Worm (Caenorhabditis elegans) whole organism, L4 larva: ENCODE results near the gene K09F5.4.

Experiments used
- F10B5.3 ChIP-seq: sonication (generic microtip); optimal IDR thresholded peaks from 2 replicates; lab custom pipeline; 2016; ENCODE audit warnings: mild to moderate bottlenecking, missing genetic modification characterization, missing compliant biosample characterization
- F44E2.7 ChIP-seq: fragments of 200-800 bp; sonication (Bioruptor generic); IDR thresholded peaks from 2 replicates; pipeline ENCODE4 v2.1.2; 2022; ENCODE audit warnings: missing genetic modification characterization, missing compliant biosample characterization
- F49E8.2 ChIP-seq: sonication (generic microtip); optimal IDR thresholded peaks from 2 replicates; lab custom pipeline; 2016; ENCODE audit warnings: missing compliant biosample characterization, mild to moderate bottlenecking, missing genetic modification characterization, borderline replicate concordance
- Y105C5A.15 ChIP-seq: fragments of 200-800 bp; sonication (Bioruptor generic); IDR thresholded peaks from 2 replicates; pipeline ENCODE4 v1.3.6; 2022; ENCODE audit warnings: missing genetic modification characterization, missing compliant biosample characterization
- Y5F2A.4 ChIP-seq: fragments of 200-800 bp; sonication (Bioruptor generic); optimal IDR thresholded peaks from 2 replicates; lab custom pipeline; 2018; ENCODE audit warnings: mild to moderate bottlenecking, missing genetic modification characterization, missing compliant biosample characterization
- ZK337.2 ChIP-seq: fragments of 200-800 bp; sonication (Bioruptor generic); IDR thresholded peaks from 2 replicates; pipeline ENCODE4 v1.3.6; 2022; ENCODE audit warnings: missing genetic modification reagents, missing genetic modification characterization, missing compliant biosample characterization
- aha-1 ChIP-seq: fragments of 150-350 bp; peaks from one replicate; lab custom pipeline; 2014; ENCODE audit warnings: missing biosample characterization, missing genetic modification characterization
- aly-2 ChIP-seq: sonication (generic microtip); optimal IDR thresholded peaks from 2 replicates; lab custom pipeline; 2018; ENCODE audit warnings: missing biosample characterization, missing genetic modification characterization
- arid-1 ChIP-seq: fragments of 200-800 bp; sonication (Bioruptor generic); conservative IDR thresholded peaks from 2 replicates; pipeline ENCODE4 v1.3.6; 2022; ENCODE audit warnings: missing genetic modification reagents, missing genetic modification characterization, missing compliant biosample characterization
- ceh-20 ChIP-seq: fragments of 200-800 bp; sonication (Bioruptor generic); IDR thresholded peaks from 2 replicates; pipeline ENCODE4 v1.3.6; 2022; ENCODE audit warnings: missing genetic modification reagents, missing genetic modification characterization, missing compliant biosample characterization
- ceh-62 ChIP-seq: sonication (generic microtip); optimal IDR thresholded peaks from 2 replicates; lab custom pipeline; 2017; ENCODE audit warnings: missing biosample characterization, missing genetic modification characterization
- ceh-82 ChIP-seq: sonication (generic microtip); optimal IDR thresholded peaks from 2 replicates; lab custom pipeline; 2017; ENCODE audit warnings: missing biosample characterization, missing genetic modification characterization
- cey-2 ChIP-seq: sonication (generic microtip); optimal IDR thresholded peaks from 3 replicates; lab custom pipeline; 2017; ENCODE audit warnings: missing genetic modification characterization, mild to moderate bottlenecking, missing compliant biosample characterization, antibody characterized with exemption, borderline replicate concordance; ENCODE audit not compliant: insufficient read depth
- ctbp-1 ChIP-seq: fragments of 200-800 bp; sonication (Bioruptor generic); IDR thresholded peaks from 2 replicates; pipeline ENCODE4 v1.3.6; 2022; ENCODE audit warnings: missing genetic modification reagents, missing genetic modification characterization, missing compliant biosample characterization
- daf-16 ChIP-seq, 3 experiments: sonication (generic microtip); optimal IDR thresholded peaks; 2 replicates each; lab custom pipeline; 2016 to 2017; ENCODE audit warnings: missing genetic modification characterization in 3 of 3, missing genetic modification reagents in 3 of 3, mild to moderate bottlenecking in 2 of 3, missing compliant biosample characterization in 2 of 3, missing biosample characterization in 1 of 3, moderate library complexity in 1 of 3
- dmd-9 ChIP-seq: fragments of 200-800 bp; sonication (Bioruptor generic); IDR thresholded peaks from 2 replicates; pipeline ENCODE4 v1.3.6; 2022; ENCODE audit warnings: missing genetic modification reagents, missing genetic modification characterization, missing compliant biosample characterization
- duxl-1 ChIP-seq: sonication (generic microtip); optimal IDR thresholded peaks from 2 replicates; lab custom pipeline; 2016; ENCODE audit warnings: mild to moderate bottlenecking, missing genetic modification characterization, moderate library complexity, missing compliant biosample characterization; ENCODE audit not compliant: poor library complexity
- dve-1 ChIP-seq: sonication (generic microtip); optimal IDR thresholded peaks from 2 replicates; lab custom pipeline; 2017; ENCODE audit warnings: antibody characterized with exemption, mild to moderate bottlenecking, missing genetic modification characterization, missing compliant biosample characterization; ENCODE audit not compliant: insufficient read depth
- fos-1 ChIP-seq: fragments of 150-350 bp; optimal IDR thresholded peaks from 2 replicates; lab custom pipeline; 2014; ENCODE audit warnings: missing biosample characterization, missing genetic modification characterization
- gei-8 ChIP-seq: fragments of 200-800 bp; sonication (Bioruptor generic); optimal IDR thresholded peaks from 2 replicates; lab custom pipeline; 2018; ENCODE audit warnings: mild to moderate bottlenecking, missing genetic modification characterization, missing compliant biosample characterization
- hlh-11 ChIP-seq: fragments of 200-800 bp; sonication (Bioruptor generic); optimal IDR thresholded peaks from 2 replicates; lab custom pipeline; 2018; ENCODE audit warnings: mild to moderate bottlenecking, missing genetic modification characterization, missing compliant biosample characterization
- hlh-30 ChIP-seq: sonication (generic microtip); optimal IDR thresholded peaks from 2 replicates; lab custom pipeline; 2017; ENCODE audit warnings: antibody characterized with exemption, mild to moderate bottlenecking, missing genetic modification characterization, missing compliant biosample characterization; ENCODE audit not compliant: insufficient read depth
- jun-1 ChIP-seq: fragments of 150-350 bp; optimal IDR thresholded peaks from 2 replicates; lab custom pipeline; 2014; ENCODE audit warnings: missing biosample characterization, missing genetic modification reagents, missing genetic modification characterization
- lin-1 ChIP-seq: fragments of 200-800 bp; sonication (Bioruptor generic); IDR thresholded peaks from 2 replicates; pipeline ENCODE4 v1.3.6; 2022; ENCODE audit warnings: missing genetic modification reagents, missing genetic modification characterization, missing compliant biosample characterization
- lin-15B ChIP-seq: fragments of 150-350 bp; sonication (generic microtip); optimal IDR thresholded peaks from 3 replicates; lab custom pipeline; 2014; ENCODE audit warnings: missing biosample characterization, missing genetic modification characterization
- lin-38 ChIP-seq: fragments of 200-800 bp; sonication (Bioruptor generic); IDR thresholded peaks from 2 replicates; pipeline ENCODE4 v1.3.6; 2022; ENCODE audit warnings: missing genetic modification reagents, missing genetic modification characterization, missing compliant biosample characterization
- mdl-1 ChIP-seq, 2 experiments: fragments of 150-350 bp in 1 of 2; sonication (generic microtip) in 1 of 2; optimal IDR thresholded peaks; 2 replicates each; lab custom pipeline; 2014 to 2017; ENCODE audit warnings: missing biosample characterization in 2 of 2, missing genetic modification characterization in 2 of 2
- mxl-2 ChIP-seq: fragments of 200-800 bp; sonication (Bioruptor generic); conservative IDR thresholded peaks from 2 replicates; pipeline ENCODE4 v1.3.6; 2022; ENCODE audit warnings: missing genetic modification reagents, missing genetic modification characterization, missing compliant biosample characterization
- mxl-3 ChIP-seq: fragments of 200-800 bp; sonication (Bioruptor generic); optimal IDR thresholded peaks from 2 replicates; lab custom pipeline; 2018; ENCODE audit warnings: mild to moderate bottlenecking, missing genetic modification characterization, missing compliant biosample characterization
- nhr-11 ChIP-seq: fragments of 150-350 bp; optimal IDR thresholded peaks from 2 replicates; lab custom pipeline; 2014; ENCODE audit warnings: missing biosample characterization, missing genetic modification characterization
- nhr-237 ChIP-seq: sonication (generic microtip); optimal IDR thresholded peaks from 2 replicates; lab custom pipeline; 2017; ENCODE audit warnings: missing biosample characterization, missing genetic modification characterization
- nhr-42 ChIP-seq: fragments of 200-800 bp; sonication (Bioruptor generic); IDR thresholded peaks from 2 replicates; pipeline ENCODE4 v1.3.6; 2022; ENCODE audit warnings: missing genetic modification characterization, missing compliant biosample characterization
- nhr-48 ChIP-seq: sonication (generic microtip); optimal IDR thresholded peaks from 2 replicates; lab custom pipeline; 2016; ENCODE audit warnings: mild to moderate bottlenecking, missing genetic modification characterization, missing compliant biosample characterization
- nhr-77 ChIP-seq: fragments of 150-350 bp; optimal IDR thresholded peaks from 2 replicates; lab custom pipeline; 2014; ENCODE audit warnings: missing biosample characterization, missing genetic modification characterization
- rbr-2 ChIP-seq: sonication (generic microtip); optimal IDR thresholded peaks from 2 replicates; lab custom pipeline; 2016; ENCODE audit warnings: missing genotype, missing genetic modification characterization, missing compliant biosample characterization
- saeg-2 ChIP-seq: fragments of 200-800 bp; sonication (Bioruptor generic); IDR thresholded peaks from 2 replicates; pipeline ENCODE4 v1.3.6; 2022; ENCODE audit warnings: missing genetic modification reagents, missing genetic modification characterization, missing compliant biosample characterization
- set-16 ChIP-seq: fragments of 200-800 bp; sonication (Bioruptor generic); IDR thresholded peaks from 2 replicates; pipeline ENCODE4 v1.3.6; 2022; ENCODE audit warnings: missing genetic modification reagents, missing genetic modification characterization, missing compliant biosample characterization
- skn-1 ChIP-seq: fragments of 150-350 bp; optimal IDR thresholded peaks from 2 replicates; lab custom pipeline; 2014; ENCODE audit warnings: missing biosample characterization, missing genetic modification characterization
- tag-97 ChIP-seq: fragments of 200-800 bp; sonication (Bioruptor generic); IDR thresholded peaks from 2 replicates; pipeline ENCODE4 v1.3.6; 2022; ENCODE audit warnings: missing genetic modification characterization, missing compliant biosample characterization
- tra-1 ChIP-seq: fragments of 200-800 bp; sonication (Bioruptor generic); IDR thresholded peaks from 2 replicates; pipeline ENCODE4 v1.3.6; 2022; ENCODE audit warnings: missing genetic modification reagents, missing genetic modification characterization, missing compliant biosample characterization
- unc-130 ChIP-seq: sonication (generic microtip); optimal IDR thresholded peaks from 2 replicates; lab custom pipeline; 2016; ENCODE audit warnings: missing genetic modification reagents, missing genetic modification characterization, missing compliant biosample characterization
- unc-62 ChIP-seq, 3 experiments: fragments of 150-350 bp in 1 of 3; sonication (generic microtip); optimal IDR thresholded peaks in 2 of 3; peaks in 1 of 3; 1 replicate in 1 of 3; 2 replicates in 2 of 3; lab custom pipeline; 2014 to 2017; ENCODE audit warnings: missing biosample characterization in 3 of 3, missing genetic modification characterization in 3 of 3, missing genetic modification reagents in 3 of 3, missing genotype in 1 of 3
- zag-1 ChIP-seq: fragments of 150-350 bp; optimal IDR thresholded peaks from 2 replicates; lab custom pipeline; 2014; ENCODE audit warnings: missing biosample characterization, missing genetic modification characterization
- zfp-3 ChIP-seq: fragments of 200-800 bp; sonication (Bioruptor generic); conservative IDR thresholded peaks from 2 replicates; pipeline ENCODE4 v1.3.6; 2022; ENCODE audit warnings: missing genetic modification reagents, missing genetic modification characterization, missing compliant biosample characterization
- zip-2 ChIP-seq: fragments of 150-350 bp; optimal IDR thresholded peaks from 2 replicates; lab custom pipeline; 2014; ENCODE audit warnings: missing biosample characterization, missing genetic modification characterization
- ztf-11 ChIP-seq: fragments of 150-350 bp; optimal IDR thresholded peaks from 2 replicates; lab custom pipeline; 2014; ENCODE audit warnings: missing biosample characterization, missing genetic modification characterization
- ztf-7 ChIP-seq: fragments of 150-350 bp; optimal IDR thresholded peaks from 2 replicates; lab custom pipeline; 2014; ENCODE audit warnings: missing biosample characterization, missing genetic modification characterization

Gene K09F5.4

ce11 chrX:7661628-7662027, 48.9 kb downstream of the K09F5.4 start (continued):
- TF ChIP-seq lin-1 = no peak
- TF ChIP-seq F49E8.2 (tag; lab: Kevin White, UChicago) = no peak
- TF ChIP-seq dmd-9 (GFP tag; lab: Robert Waterston, UW) = no peak
- TF ChIP-seq nhr-11 = no peak
- TF ChIP-seq ceh-62 (tag; lab: Kevin White, UChicago) = no peak
- TF ChIP-seq daf-16 (GFP tag; optimal IDR thresholded peaks at IDR 0.05; lab: Kevin White, UChicago) = no peak
- peak; percentile 89 for TF ChIP-seq daf-16 (tag; optimal IDR thresholded peaks at IDR 0.05; lab: Kevin White, UChicago)
- no peak for TF ChIP-seq ceh-20 (GFP tag; lab: Robert Waterston, UW)
- TF ChIP-seq Y5F2A.4 (GFP tag; lab: Kevin White, UChicago) = no peak
- TF ChIP-seq tra-1 (GFP tag; lab: Robert Waterston, UW) = no peak
- no peak for TF ChIP-seq F44E2.7 (GFP tag; lab: Robert Waterston, UW)
- TF ChIP-seq Y105C5A.15 = no peak
- peak; percentile 36 for TF ChIP-seq mxl-3 (GFP tag; lab: Kevin White, UChicago)
- no peak for TF ChIP-seq ZK337.2 (GFP tag; lab: Robert Waterston, UW)
- no peak for TF ChIP-seq jun-1 (tag; lab: Kevin White, UChicago)
- no peak for TF ChIP-seq duxl-1 (tag; lab: Kevin White, UChicago)
- TF ChIP-seq nhr-42 (GFP tag; lab: Robert Waterston, UW) = no peak
- TF ChIP-seq nhr-237 (tag; lab: Kevin White, UChicago) = no peak

ce11 chrX:7660919-7661557, 49.5 kb downstream of the K09F5.4 start, which contains the start of gene pcca-1:
TSS of gene pcca-1 (minus strand) at chrX:7660986.
- no peak for TF ChIP-seq aly-2 (tag; lab: Kevin White, UChicago)
- TF ChIP-seq dve-1 (tag; lab: Kevin White, UChicago) = no peak
- no peak for TF ChIP-seq tra-1 (GFP tag; lab: Robert Waterston, UW)
- TF ChIP-seq F10B5.3 (tag; lab: Kevin White, UChicago) = no peak
- TF ChIP-seq arid-1 (GFP tag; lab: Robert Waterston, UW) = no peak
- no peak for TF ChIP-seq hlh-11
- TF ChIP-seq F49E8.2 (tag; lab: Kevin White, UChicago) = no peak
- no peak for TF ChIP-seq gei-8 (GFP tag; lab: Kevin White, UChicago)
- no peak for TF ChIP-seq fos-1
- TF ChIP-seq lin-15B = no peak
- peak; percentile 29 for TF ChIP-seq ztf-7 (tag; lab: Kevin White, UChicago)
- TF ChIP-seq zfp-3 = no peak
- TF ChIP-seq hlh-30 (tag; lab: Kevin White, UChicago) = no peak
- no peak for TF ChIP-seq ctbp-1 (GFP tag; lab: Robert Waterston, UW)
- no peak for TF ChIP-seq nhr-48 (tag; lab: Kevin White, UChicago)
- TF ChIP-seq nhr-77 (tag; lab: Kevin White, UChicago) = no peak
- no peak for TF ChIP-seq daf-16 (GFP tag; optimal IDR thresholded peaks at IDR 0.05; lab: Kevin White, UChicago)
- peak; percentile 91 for TF ChIP-seq daf-16 (tag; optimal IDR thresholded peaks at IDR 0.05; lab: Kevin White, UChicago)
- TF ChIP-seq unc-62 (GFP tag; optimal IDR thresholded peaks at IDR 0.05 in 1 of 2; lab: Kevin White, UChicago) = peak in 1 of 2 experiments; percentile 83
- TF ChIP-seq unc-62 (tag; optimal IDR thresholded peaks at IDR 0.05; lab: Kevin White, UChicago) = no peak
- no peak for TF ChIP-seq dmd-9 (GFP tag; lab: Robert Waterston, UW)
- TF ChIP-seq zip-2 = no peak
- TF ChIP-seq mdl-1 (tag; optimal IDR thresholded peaks at IDR 0.05; lab: Kevin White, UChicago) = peak in 1 of 2 experiments; percentile 27
- no peak for TF ChIP-seq unc-130 (GFP tag; lab: Kevin White, UChicago)
- TF ChIP-seq duxl-1 (tag; lab: Kevin White, UChicago) = no peak
- no peak for TF ChIP-seq tag-97
- peak; percentile 100 for TF ChIP-seq aha-1 (tag; lab: Kevin White, UChicago)
- TF ChIP-seq lin-1 = no peak
- TF ChIP-seq saeg-2 (GFP tag; lab: Robert Waterston, UW) = no peak
- no peak for TF ChIP-seq cey-2 (tag; lab: Kevin White, UChicago)
- TF ChIP-seq ZK337.2 (GFP tag; lab: Robert Waterston, UW) = no peak
- no peak for TF ChIP-seq ceh-82 (tag; lab: Kevin White, UChicago)
- no peak for TF ChIP-seq set-16 (GFP tag; lab: Robert Waterston, UW)
- no peak for TF ChIP-seq mxl-3 (GFP tag; lab: Kevin White, UChicago)
- no peak for TF ChIP-seq rbr-2 (tag; lab: Kevin White, UChicago)
- no peak for TF ChIP-seq skn-1 (tag; lab: Kevin White, UChicago)
- TF ChIP-seq zag-1 (tag; lab: Kevin White, UChicago) = no peak
- TF ChIP-seq lin-38 = no peak
- TF ChIP-seq ztf-11 = no peak
- TF ChIP-seq mxl-2 (GFP tag; lab: Robert Waterston, UW) = no peak
